Worm (Caenorhabditis elegans) whole organism, L4 larva: ENCODE results near the gene H12I13.1.

Source experiments
- D1046.2 ChIP-seq: fragments of 200-800 bp; sonication (Bioruptor generic); IDR thresholded peaks from 2 replicates; pipeline ENCODE4 v1.3.6; 2022; ENCODE audit warnings: missing genetic modification characterization, missing compliant biosample characterization
- F10B5.3 ChIP-seq: sonication (generic microtip); optimal IDR thresholded peaks from 2 replicates; lab custom pipeline; 2016; ENCODE audit warnings: mild to moderate bottlenecking, missing genetic modification characterization, missing compliant biosample characterization
- F26F4.8 ChIP-seq: fragments of 200-800 bp; sonication (Bioruptor generic); conservative IDR thresholded peaks from 2 replicates; pipeline ENCODE4 v1.3.6; 2022; ENCODE audit warnings: missing genetic modification characterization, missing compliant biosample characterization
- T26A8.4 ChIP-seq: fragments of 200-800 bp; sonication (Bioruptor generic); IDR thresholded peaks from 2 replicates; pipeline ENCODE4 v1.3.6; 2022; ENCODE audit warnings: missing genetic modification characterization, missing compliant biosample characterization
- Y105C5A.15 ChIP-seq: fragments of 200-800 bp; sonication (Bioruptor generic); IDR thresholded peaks from 2 replicates; pipeline ENCODE4 v1.3.6; 2022; ENCODE audit warnings: missing genetic modification characterization, missing compliant biosample characterization
- Y48G9A.11 ChIP-seq: fragments of 200-800 bp; sonication (Bioruptor generic); IDR thresholded peaks from 2 replicates; pipeline ENCODE4 v1.3.6; 2022; ENCODE audit warnings: missing genetic modification reagents, missing genetic modification characterization, missing compliant biosample characterization
- Y5F2A.4 ChIP-seq: fragments of 200-800 bp; sonication (Bioruptor generic); optimal IDR thresholded peaks from 2 replicates; lab custom pipeline; 2018; ENCODE audit warnings: mild to moderate bottlenecking, missing genetic modification characterization, missing compliant biosample characterization
- ZK546.5 ChIP-seq, 2 experiments: sonication (generic microtip); optimal IDR thresholded peaks; 2 replicates each; lab custom pipeline; 2017; ENCODE audit warnings: missing biosample characterization in 2 of 2, missing genetic modification characterization in 2 of 2
- aha-1 ChIP-seq: fragments of 150-350 bp; peaks from one replicate; lab custom pipeline; 2014; ENCODE audit warnings: missing biosample characterization, missing genetic modification characterization
- aly-2 ChIP-seq: sonication (generic microtip); optimal IDR thresholded peaks from 2 replicates; lab custom pipeline; 2018; ENCODE audit warnings: missing biosample characterization, missing genetic modification characterization
- attf-4 ChIP-seq: sonication (generic microtip); optimal IDR thresholded peaks from 3 replicates; lab custom pipeline; 2017; ENCODE audit warnings: missing biosample characterization, missing genetic modification characterization
- ceh-28 ChIP-seq: fragments of 150-350 bp; optimal IDR thresholded peaks from 2 replicates; lab custom pipeline; 2014; ENCODE audit warnings: missing biosample characterization, missing genetic modification reagents, missing genetic modification characterization
- ceh-32 ChIP-seq: sonication (generic microtip); optimal IDR thresholded peaks from 2 replicates; lab custom pipeline; 2016; ENCODE audit warnings: mild to moderate bottlenecking, missing genetic modification characterization, missing compliant biosample characterization; ENCODE audit not compliant: poor library complexity
- ceh-44 ChIP-seq: fragments of 200-800 bp; sonication (Bioruptor generic); IDR thresholded peaks from 2 replicates; pipeline ENCODE4 v1.3.6; 2022; ENCODE audit warnings: missing genetic modification reagents, missing genetic modification characterization, missing compliant biosample characterization
- cey-2 ChIP-seq: sonication (generic microtip); optimal IDR thresholded peaks from 3 replicates; lab custom pipeline; 2017; ENCODE audit warnings: missing genetic modification characterization, mild to moderate bottlenecking, missing compliant biosample characterization, antibody characterized with exemption, borderline replicate concordance; ENCODE audit not compliant: insufficient read depth
- daf-8 ChIP-seq: fragments of 200-800 bp; sonication (Bioruptor generic); IDR thresholded peaks from 2 replicates; pipeline ENCODE4 v1.3.6; 2022; ENCODE audit warnings: missing genetic modification characterization, missing compliant biosample characterization
- dmd-8 ChIP-seq: fragments of 200-800 bp; sonication (Bioruptor generic); IDR thresholded peaks from 2 replicates; pipeline ENCODE4 v1.3.6; 2022; ENCODE audit warnings: missing genetic modification characterization, missing compliant biosample characterization
- duxl-1 ChIP-seq: sonication (generic microtip); optimal IDR thresholded peaks from 2 replicates; lab custom pipeline; 2016; ENCODE audit warnings: mild to moderate bottlenecking, missing genetic modification characterization, moderate library complexity, missing compliant biosample characterization; ENCODE audit not compliant: poor library complexity
- dve-1 ChIP-seq: sonication (generic microtip); optimal IDR thresholded peaks from 2 replicates; lab custom pipeline; 2017; ENCODE audit warnings: antibody characterized with exemption, mild to moderate bottlenecking, missing genetic modification characterization, missing compliant biosample characterization; ENCODE audit not compliant: insufficient read depth
- gei-8 ChIP-seq: fragments of 200-800 bp; sonication (Bioruptor generic); optimal IDR thresholded peaks from 2 replicates; lab custom pipeline; 2018; ENCODE audit warnings: mild to moderate bottlenecking, missing genetic modification characterization, missing compliant biosample characterization
- hlh-30 ChIP-seq: sonication (generic microtip); optimal IDR thresholded peaks from 2 replicates; lab custom pipeline; 2017; ENCODE audit warnings: antibody characterized with exemption, mild to moderate bottlenecking, missing genetic modification characterization, missing compliant biosample characterization; ENCODE audit not compliant: insufficient read depth
- hmg-1.1 ChIP-seq: fragments of 200-800 bp; sonication (Bioruptor generic); IDR thresholded peaks from 2 replicates; pipeline ENCODE4 v1.3.6; 2022; ENCODE audit warnings: missing genetic modification reagents, missing genetic modification characterization, missing compliant biosample characterization
- lim-7 ChIP-seq: fragments of 200-800 bp; sonication (Bioruptor generic); IDR thresholded peaks from 2 replicates; pipeline ENCODE4 v1.3.6; 2022; ENCODE audit warnings: missing genetic modification characterization, missing compliant biosample characterization
- lin-1 ChIP-seq: fragments of 200-800 bp; sonication (Bioruptor generic); IDR thresholded peaks from 2 replicates; pipeline ENCODE4 v1.3.6; 2022; ENCODE audit warnings: missing genetic modification reagents, missing genetic modification characterization, missing compliant biosample characterization
- lin-15B ChIP-seq: fragments of 150-350 bp; sonication (generic microtip); optimal IDR thresholded peaks from 3 replicates; lab custom pipeline; 2014; ENCODE audit warnings: missing biosample characterization, missing genetic modification characterization
- lin-38 ChIP-seq: fragments of 200-800 bp; sonication (Bioruptor generic); IDR thresholded peaks from 2 replicates; pipeline ENCODE4 v1.3.6; 2022; ENCODE audit warnings: missing genetic modification reagents, missing genetic modification characterization, missing compliant biosample characterization
- lin-39 ChIP-seq: fragments of 150-350 bp; optimal IDR thresholded peaks from 2 replicates; lab custom pipeline; 2014; ENCODE audit warnings: missing biosample characterization, missing genetic modification reagents, missing genetic modification characterization
- madf-9 ChIP-seq: fragments of 200-800 bp; sonication (Bioruptor generic); conservative IDR thresholded peaks from 2 replicates; pipeline ENCODE4 v1.3.6; 2022; ENCODE audit warnings: missing genetic modification reagents, missing genetic modification characterization, missing compliant biosample characterization
- mep-1 ChIP-seq: fragments of 150-350 bp; sonication (generic microtip); optimal IDR thresholded peaks from 3 replicates; lab custom pipeline; 2014; ENCODE audit warnings: missing biosample characterization, missing genetic modification characterization
- mes-2 ChIP-seq: sonication (generic microtip); optimal IDR thresholded peaks from 2 replicates; lab custom pipeline; 2016; ENCODE audit warnings: missing genotype, mild to moderate bottlenecking, missing genetic modification characterization, missing compliant biosample characterization; ENCODE audit not compliant: poor library complexity, severe bottlenecking
- nhr-102 ChIP-seq: sonication (generic microtip); optimal IDR thresholded peaks from 2 replicates; lab custom pipeline; 2016; ENCODE audit warnings: mild to moderate bottlenecking, missing genetic modification characterization, moderate library complexity, missing compliant biosample characterization
- nhr-237 ChIP-seq: sonication (generic microtip); optimal IDR thresholded peaks from 2 replicates; lab custom pipeline; 2017; ENCODE audit warnings: missing biosample characterization, missing genetic modification characterization
- nhr-42 ChIP-seq: fragments of 200-800 bp; sonication (Bioruptor generic); IDR thresholded peaks from 2 replicates; pipeline ENCODE4 v1.3.6; 2022; ENCODE audit warnings: missing genetic modification characterization, missing compliant biosample characterization
- pqm-1 ChIP-seq: sonication (generic microtip); optimal IDR thresholded peaks from 2 replicates; lab custom pipeline; 2017; ENCODE audit warnings: missing biosample characterization, missing genetic modification characterization
- saeg-2 ChIP-seq: fragments of 200-800 bp; sonication (Bioruptor generic); IDR thresholded peaks from 2 replicates; pipeline ENCODE4 v1.3.6; 2022; ENCODE audit warnings: missing genetic modification reagents, missing genetic modification characterization, missing compliant biosample characterization
- sdz-12 ChIP-seq: fragments of 200-800 bp; sonication (Bioruptor generic); optimal IDR thresholded peaks from 2 replicates; lab custom pipeline; 2018; ENCODE audit warnings: mild to moderate bottlenecking, missing genetic modification characterization, missing compliant biosample characterization
- set-16 ChIP-seq: fragments of 200-800 bp; sonication (Bioruptor generic); IDR thresholded peaks from 2 replicates; pipeline ENCODE4 v1.3.6; 2022; ENCODE audit warnings: missing genetic modification reagents, missing genetic modification characterization, missing compliant biosample characterization
- skn-1 ChIP-seq: fragments of 150-350 bp; optimal IDR thresholded peaks from 2 replicates; lab custom pipeline; 2014; ENCODE audit warnings: missing biosample characterization, missing genetic modification characterization
- snpc-1.2 ChIP-seq: fragments of 200-800 bp; sonication (Bioruptor generic); IDR thresholded peaks from 2 replicates; pipeline ENCODE4 v1.3.6; 2022; ENCODE audit warnings: missing genetic modification reagents, missing genetic modification characterization, missing compliant biosample characterization
- snpc-4 ChIP-seq: fragments of 150-350 bp; optimal IDR thresholded peaks from 2 replicates; lab custom pipeline; 2014; ENCODE audit warnings: missing biosample characterization, missing genetic modification characterization
- spr-1 ChIP-seq: sonication (generic microtip); optimal IDR thresholded peaks from 2 replicates; lab custom pipeline; 2016; ENCODE audit warnings: mild to moderate bottlenecking, missing genetic modification characterization, missing compliant biosample characterization
- tag-97 ChIP-seq: fragments of 200-800 bp; sonication (Bioruptor generic); IDR thresholded peaks from 2 replicates; pipeline ENCODE4 v1.3.6; 2022; ENCODE audit warnings: missing genetic modification characterization, missing compliant biosample characterization
- unc-130 ChIP-seq: sonication (generic microtip); optimal IDR thresholded peaks from 2 replicates; lab custom pipeline; 2016; ENCODE audit warnings: missing genetic modification reagents, missing genetic modification characterization, missing compliant biosample characterization
- unc-62 ChIP-seq, 3 experiments: fragments of 150-350 bp in 1 of 3; sonication (generic microtip); optimal IDR thresholded peaks in 2 of 3; peaks in 1 of 3; 1 replicate in 1 of 3; 2 replicates in 2 of 3; lab custom pipeline; 2014 to 2017; ENCODE audit warnings: missing biosample characterization in 3 of 3, missing genetic modification characterization in 3 of 3, missing genetic modification reagents in 3 of 3, missing genotype in 1 of 3
- zag-1 ChIP-seq: fragments of 150-350 bp; optimal IDR thresholded peaks from 2 replicates; lab custom pipeline; 2014; ENCODE audit warnings: missing biosample characterization, missing genetic modification characterization
- zfp-2 ChIP-seq: sonication (generic microtip); optimal IDR thresholded peaks from 2 replicates; lab custom pipeline; 2016; ENCODE audit warnings: mild to moderate bottlenecking, missing genetic modification characterization, missing compliant biosample characterization
- zip-11 ChIP-seq: fragments of 200-800 bp; sonication (Bioruptor generic); IDR thresholded peaks from 2 replicates; pipeline ENCODE4 v1.3.6; 2022; ENCODE audit warnings: missing genetic modification characterization, missing compliant biosample characterization
- ztf-11 ChIP-seq: fragments of 150-350 bp; optimal IDR thresholded peaks from 2 replicates; lab custom pipeline; 2014; ENCODE audit warnings: missing biosample characterization, missing genetic modification characterization

The H12I13.1 gene

DNA sequence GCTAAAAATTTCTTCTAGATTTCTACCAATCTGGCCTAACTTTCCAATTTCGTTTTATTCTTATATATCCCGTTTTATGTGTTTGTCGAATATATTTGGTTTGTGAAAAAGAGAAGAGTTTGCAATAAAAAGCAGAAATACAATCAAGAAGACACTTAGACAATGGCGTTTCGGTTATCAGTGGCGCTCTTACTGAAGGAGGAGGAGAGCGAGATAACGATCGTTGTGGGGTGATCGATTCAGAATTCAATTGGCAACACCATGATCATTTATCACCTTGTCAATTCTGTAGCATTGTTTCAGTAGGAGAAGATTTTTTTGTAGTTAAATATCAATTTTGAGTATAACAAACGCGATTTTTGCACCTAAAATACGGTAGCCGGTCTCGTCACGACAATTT lies 17.4 kb downstream of the H12I13.1 start (continued):
- TF ChIP-seq F26F4.8 (GFP tag; lab: Robert Waterston, UW) = no peak
- TF ChIP-seq pqm-1 (tag; lab: Kevin White, UChicago) = peak; percentile 83
- no peak for TF ChIP-seq lim-7
- TF ChIP-seq spr-1 (tag; lab: Kevin White, UChicago) = no peak
- TF ChIP-seq madf-9 (GFP tag; lab: Robert Waterston, UW) = no peak
- TF ChIP-seq Y5F2A.4 (GFP tag; lab: Kevin White, UChicago) = no peak
- no peak for TF ChIP-seq nhr-237 (tag; lab: Kevin White, UChicago)
- TF ChIP-seq lin-39 (tag; lab: Kevin White, UChicago) = no peak
- TF ChIP-seq gei-8 = no peak
- no peak for TF ChIP-seq hlh-30 (tag; lab: Kevin White, UChicago)
- TF ChIP-seq ZK546.5 (tag; optimal IDR thresholded peaks at IDR 0.05; lab: Kevin White, UChicago) = no peak
- 0 out of 2 replicates have a peak, but pooled peaks have one; percentile 38 for TF ChIP-seq lin-1 (GFP tag; lab: Robert Waterston, UW)
- TF ChIP-seq Y105C5A.15 = no peak
- no peak for TF ChIP-seq aha-1
- no peak for TF ChIP-seq zag-1 (tag; lab: Kevin White, UChicago)
- TF ChIP-seq nhr-42 (GFP tag; lab: Robert Waterston, UW) = no peak
- TF ChIP-seq snpc-1.2 (GFP tag; lab: Robert Waterston, UW) = no peak
- no peak for TF ChIP-seq saeg-2 (GFP tag; lab: Robert Waterston, UW)
- no peak for TF ChIP-seq zfp-2 (tag; lab: Kevin White, UChicago)
- TF ChIP-seq aly-2 = no peak
- TF ChIP-seq cey-2 (tag; lab: Kevin White, UChicago) = no peak
- TF ChIP-seq skn-1 (tag; lab: Kevin White, UChicago) = no peak
- no peak; the same call in 1 of the 2 replicates for TF ChIP-seq lin-38 (GFP tag; lab: Robert Waterston, UW)

DNA sequence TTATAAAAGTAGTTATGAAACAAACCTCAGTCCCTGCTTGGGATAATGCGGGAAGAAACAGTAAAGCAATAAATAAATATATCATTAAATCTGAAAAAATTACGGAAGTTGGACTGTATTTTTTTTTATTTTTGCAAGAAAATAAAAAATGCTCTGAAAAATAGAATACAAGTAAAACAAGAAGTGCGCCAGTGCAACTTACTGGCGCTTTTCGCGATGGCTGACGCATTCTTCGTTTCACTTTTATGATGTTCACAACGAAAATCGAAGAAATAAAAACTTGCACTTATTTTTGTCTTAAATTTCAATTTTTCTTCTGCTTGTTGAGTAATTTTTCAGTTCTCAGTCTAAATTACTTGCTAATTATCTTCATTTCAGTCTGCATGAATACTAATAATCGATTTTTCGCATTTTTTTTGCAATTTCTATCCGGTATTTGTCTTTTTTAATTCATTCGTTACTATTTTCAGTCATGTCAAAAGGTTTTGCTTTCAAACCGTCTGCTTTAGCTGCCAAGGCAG lies 19.3 kb downstream of the H12I13.1 start, which contains the start of the genes R12C12.6 and ran-5:
Gene R12C12.6, minus strand, starts transcription at position 229 of the 521 bp plus-strand sequence.
Gene ran-5, plus strand, starts transcription at position 471 of the 521 bp plus-strand sequence.
- TF ChIP-seq Y5F2A.4 (GFP tag; lab: Kevin White, UChicago) (no peak), unc-130 (peak; percentile 42), sdz-12 (no peak), T26A8.4 (peak; percentile 81), F26F4.8 (GFP tag; lab: Robert Waterston, UW) (no peak), daf-8 (GFP tag; lab: Robert Waterston, UW) (no peak), lin-15B (tag; lab: Kevin White, UChicago) (no peak), Y48G9A.11 (GFP tag; lab: Robert Waterston, UW) (no peak), ceh-44 (GFP tag; lab: Robert Waterston, UW) (no peak), cey-2 (tag; lab: Kevin White, UChicago) (no peak), D1046.2 (GFP tag; lab: Robert Waterston, UW) (no peak), F10B5.3 (tag; lab: Kevin White, UChicago) (peak; percentile 75), attf-4 (tag; lab: Kevin White, UChicago) (no peak), zip-11 (GFP tag; lab: Robert Waterston, UW) (no peak), nhr-102 (tag; lab: Kevin White, UChicago) (peak; percentile 86), mes-2 (tag; lab: Kevin White, UChicago) (peak; percentile 94), dmd-8 (no peak), saeg-2 (GFP tag; lab: Robert Waterston, UW) (0 out of 2 replicates have a peak, but pooled peaks have one; percentile 12), duxl-1 (tag; lab: Kevin White, UChicago) (peak; percentile 81), zag-1 (tag; lab: Kevin White, UChicago) (no peak), mep-1 (peak; percentile 87), ceh-32 (tag; lab: Kevin White, UChicago) (no peak), hmg-1.1 (GFP tag; lab: Robert Waterston, UW) (peak; percentile 66), snpc-4 (tag; lab: Kevin White, UChicago) (no peak), ceh-28 (tag; lab: Kevin White, UChicago) (no peak), tag-97 (GFP tag; lab: Robert Waterston, UW) (no peak), hlh-30 (tag; lab: Kevin White, UChicago) (peak; percentile 71), pqm-1 (tag; lab: Kevin White, UChicago) (peak; percentile 32), dve-1 (tag; lab: Kevin White, UChicago) (peak; percentile 78), ztf-11 (no peak), spr-1 (tag; lab: Kevin White, UChicago) (peak; percentile 74), unc-62 (GFP tag; optimal IDR thresholded peaks at IDR 0.05 in 1 of 2; lab: Kevin White, UChicago) (peak in 1 of 2 experiments; percentile 42), unc-62 (tag; optimal IDR thresholded peaks at IDR 0.05; lab: Kevin White, UChicago) (no peak), set-16 (GFP tag; lab: Robert Waterston, UW) (no peak)
